Worm (Caenorhabditis elegans): ENCODE measurements around the gene sru-42.

DNA sequence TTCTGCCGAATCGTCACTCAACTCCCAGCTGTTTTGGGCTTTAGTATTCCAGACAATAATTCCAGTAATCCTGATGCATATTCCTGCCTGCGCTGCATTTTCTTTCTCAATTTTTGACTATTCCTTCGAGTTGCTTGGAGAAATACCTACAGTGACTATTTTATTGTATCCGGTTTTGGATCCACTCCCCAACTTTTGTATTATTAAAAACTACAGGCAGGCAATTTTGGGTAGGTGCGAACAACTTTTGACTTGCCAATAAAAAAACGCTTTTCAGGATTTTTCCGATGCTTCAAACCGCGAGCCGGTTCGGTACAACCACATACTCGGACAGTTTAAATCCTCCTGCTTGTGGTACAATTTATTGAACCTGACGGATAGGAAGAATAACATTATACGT is 35.7 kb upstream of the sru-42 start:
- TF ChIP-seq ztf-23 (GFP tag; IDR thresholded peaks at IDR 0.05), result no peak
- no peak for TF ChIP-seq ztf-29 (GFP tag; IDR thresholded peaks at IDR 0.05)
- TF ChIP-seq T22C8.4 (GFP tag; IDR thresholded peaks at IDR 0.05), result no peak
- no peak for TF ChIP-seq flt-1 (GFP tag; IDR thresholded peaks at IDR 0.05)
- no peak for TF ChIP-seq ref-1 (GFP tag; conservative IDR thresholded peaks at IDR 0.05)
- no peak for TF ChIP-seq med-1 (GFP tag; optimal IDR thresholded peaks at IDR 0.05; ENCODE audit: insufficient read depth)
- no peak for TF ChIP-seq tab-1 (GFP tag; IDR thresholded peaks at IDR 0.05)
- no peak for TF ChIP-seq klf-2 (GFP tag; conservative IDR thresholded peaks at IDR 0.05)

Measured in whole organism, midembryonic.